Worm (Caenorhabditis elegans) whole organism, young adult: ENCODE data around the gene sedl-1.

Experiments used
- ceh-58 ChIP-seq: fragments of 200-800 bp; sonication (Bioruptor generic); IDR thresholded peaks from 2 replicates; pipeline ENCODE4 v1.3.6; 2022; ENCODE audit warnings: missing genetic modification characterization, missing compliant biosample characterization
- efl-1 ChIP-seq: fragments of 150-350 bp; optimal IDR thresholded peaks from 2 replicates; lab custom pipeline; 2014; ENCODE audit warnings: missing biosample characterization, missing genetic modification reagents, missing genetic modification characterization
- lin-35 ChIP-seq, 3 experiments: fragments of 150-350 bp in 2 of 3; sonication (generic microtip) in 1 of 3; optimal IDR thresholded peaks; 2 replicates each; lab custom pipeline; 2014 to 2018; ENCODE audit warnings: missing biosample characterization in 3 of 3, missing genetic modification characterization in 3 of 3, missing genetic modification reagents in 3 of 3
- madf-10 ChIP-seq: sonication (generic microtip); optimal IDR thresholded peaks from 2 replicates; lab custom pipeline; 2016; ENCODE audit warnings: mild to moderate bottlenecking, missing genetic modification characterization, missing compliant biosample characterization
- madf-8 ChIP-seq: fragments of 200-800 bp; sonication (Bioruptor generic); conservative IDR thresholded peaks from 2 replicates; pipeline ENCODE4 v1.3.6; 2022; ENCODE audit warnings: missing genetic modification reagents, missing genetic modification characterization, missing compliant biosample characterization
- nfyb-1 ChIP-seq: fragments of 200-800 bp; sonication (Bioruptor generic); IDR thresholded peaks from 2 replicates; pipeline ENCODE4 v1.3.6; 2022; ENCODE audit warnings: missing genetic modification reagents, missing genetic modification characterization, missing compliant biosample characterization
- nhr-120 ChIP-seq: fragments of 200-800 bp; sonication (Bioruptor generic); IDR thresholded peaks from 2 replicates; pipeline ENCODE4 v1.3.6; 2022; ENCODE audit warnings: missing genetic modification characterization, missing compliant biosample characterization
- ztf-28 ChIP-seq: fragments of 200-800 bp; sonication (Bioruptor generic); IDR thresholded peaks from 2 replicates; pipeline ENCODE4 v1.3.6; 2022; ENCODE audit warnings: missing genetic modification reagents, missing genetic modification characterization, missing compliant biosample characterization

ce11 chrX:1450352-1450818 lies 10.3 kb upstream of the sedl-1 start, which contains the start of gene W05H7.1:
- TF ChIP-seq madf-8 (GFP tag; lab: Robert Waterston, UW) (no peak), ceh-58 (GFP tag; lab: Robert Waterston, UW) (no peak), ztf-28 (GFP tag; lab: Robert Waterston, UW) (no peak), efl-1 (GFP tag; lab: Kevin White, UChicago) (no peak), lin-35 (GFP tag; optimal IDR thresholded peaks at IDR 0.05; lab: Kevin White, UChicago) (no peak), nhr-120 (GFP tag; lab: Robert Waterston, UW) (no peak), madf-10 (tag; lab: Kevin White, UChicago) (no peak), nfyb-1 (GFP tag; lab: Robert Waterston, UW) (no peak)
